Fruit fly (Drosophila melanogaster) whole organism, embryonic: ENCODE data around the gene Neto.

ENCODE experiments used
- CG15479 ChIP-seq: fragments of 200-800 bp; sonication (Bioruptor generic); optimal IDR thresholded peaks from 3 replicates; lab custom pipeline; 2019; ENCODE audit warnings: missing biosample characterization, mild to moderate bottlenecking, missing genetic modification characterization, moderate library complexity
- CG1602 ChIP-seq: fragments of 200-800 bp; sonication (Bioruptor generic); optimal IDR thresholded peaks from 3 replicates; lab custom pipeline; 2016; ENCODE audit warnings: missing biosample characterization, missing genetic modification characterization
- CG18262 ChIP-seq: fragments of 200-800 bp; optimal IDR thresholded peaks from 3 replicates; lab custom pipeline; 2019; ENCODE audit warnings: missing biosample characterization, mild to moderate bottlenecking, missing genetic modification characterization, moderate library complexity
- CG8944 ChIP-seq: fragments of 200-800 bp; sonication (Bioruptor generic); optimal IDR thresholded peaks from 3 replicates; lab custom pipeline; 2016; ENCODE audit warnings: missing biosample characterization, missing genetic modification characterization
- Dll ChIP-seq: fragments of 200-800 bp; sonication (Bioruptor generic); IDR thresholded peaks from 4 replicates; pipeline ENCODE4 v1.3.6; 2022; ENCODE audit warnings: missing biosample characterization, missing genetic modification characterization; ENCODE audit not compliant: partially characterized antibody
- HLH4C ChIP-seq: fragments of 200-800 bp; sonication (Bioruptor generic); IDR thresholded peaks from 3 replicates; pipeline ENCODE4 v1.3.6; 2022; ENCODE audit warnings: missing biosample characterization, missing genetic modification characterization; ENCODE audit not compliant: partially characterized antibody
- Rx ChIP-seq: fragments of 200-800 bp; sonication (Bioruptor generic); IDR thresholded peaks from 2 replicates; pipeline ENCODE4 v1.3.6; 2022; ENCODE audit warnings: missing biosample characterization, missing genetic modification characterization
- chm ChIP-seq: fragments of 200-800 bp; sonication (Bioruptor generic); IDR thresholded peaks from 2 replicates; pipeline ENCODE4 v1.3.6; 2022; ENCODE audit warnings: missing biosample characterization, missing genetic modification characterization
- disco-r ChIP-seq: fragments of 200-800 bp; sonication (Bioruptor generic); optimal IDR thresholded peaks from 2 replicates; lab custom pipeline; 2016; ENCODE audit warnings: missing biosample characterization, missing genetic modification characterization
- pan ChIP-seq, 4 experiments: fragments of >200 bp in 3 of 4; fragments of 200-800 bp in 1 of 4; sonication (Bioruptor generic) in 1 of 4; optimal IDR thresholded peaks in 3 of 4; IDR thresholded peaks in 1 of 4; 2 replicates each; pipeline versions ENCODE4 v1.3.6 to Lab custom; 2017 to 2022; ENCODE audit warnings: missing biosample characterization in 2 of 4, missing genetic modification characterization in 2 of 4, mixed read lengths in 1 of 4
- psq ChIP-seq: fragments of 200-800 bp; sonication (Bioruptor generic); optimal IDR thresholded peaks from 2 replicates; lab custom pipeline; 2017; ENCODE audit warnings: missing biosample characterization, missing genetic modification characterization
- pzg ChIP-seq: fragments of 200-800 bp; sonication (Bioruptor generic); optimal IDR thresholded peaks from 3 replicates; lab custom pipeline; 2018; ENCODE audit warnings: missing biosample characterization, mild to moderate bottlenecking, missing genetic modification characterization, moderate library complexity
- stwl ChIP-seq: fragments of 200-800 bp; sonication (Bioruptor generic); optimal IDR thresholded peaks from 3 replicates; lab custom pipeline; 2018; ENCODE audit warnings: missing biosample characterization, mild to moderate bottlenecking, missing genetic modification characterization, moderate library complexity

DNA sequence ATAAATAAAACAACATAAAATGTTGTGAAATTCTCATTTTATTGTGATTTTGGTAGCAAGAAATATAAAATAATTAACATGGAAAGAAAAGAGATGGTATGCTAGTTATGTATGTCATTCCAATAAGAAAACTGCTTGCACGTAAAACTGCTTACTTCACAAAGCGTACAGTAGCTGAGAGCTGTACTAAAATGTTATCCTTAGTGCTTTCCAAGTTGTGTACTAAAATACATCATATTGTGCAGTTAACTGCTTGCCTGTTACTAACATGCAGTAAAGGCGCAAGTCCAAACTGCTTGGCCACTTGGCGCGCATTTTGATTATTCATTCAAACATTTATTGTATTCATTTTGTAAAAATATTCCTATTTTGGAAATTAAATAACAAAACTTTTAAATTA is 24.6 kb upstream of the Neto start:
- TF ChIP-seq Rx (GFP tag; lab: Robert Waterston, UW) (no peak), HLH4C (no peak), chm (no peak), CG8944 (no peak), pan (optimal IDR thresholded peaks at IDR 0.05; lab: Kevin White, UChicago) (no peak), pan (GFP tag; optimal IDR thresholded peaks at IDR 0.05 in 1 of 2, IDR thresholded peaks at IDR 0.05 in 1 of 2) (no peak), CG18262 (tag; lab: Kevin White, UChicago) (no peak), disco-r (GFP tag; lab: Kevin White, UChicago) (no peak), pzg (peak; percentile 29), stwl (tag; lab: Kevin White, UChicago) (peak; percentile 84), CG1602 (GFP tag; lab: Kevin White, UChicago) (no peak), CG15479 (GFP tag; lab: Kevin White, UChicago) (no peak), psq (GFP tag; lab: Kevin White, UChicago) (no peak), Dll (GFP tag; lab: Robert Waterston, UW) (no peak)
